Fruit fly (Drosophila melanogaster) whole organism, embryonic: ENCODE data around the gene VGlut.

Experiments used
- B-H1 ChIP-seq: fragments of 200-800 bp; sonication (Bioruptor generic); IDR thresholded peaks from 3 replicates; pipeline ENCODE4 v1.3.6; 2022; ENCODE audit warnings: missing biosample characterization, missing genetic modification characterization
- Bdp1 ChIP-seq: fragments of 200-800 bp; sonication (Bioruptor generic); optimal IDR thresholded peaks from 3 replicates; lab custom pipeline; 2016; ENCODE audit warnings: missing biosample characterization, missing genetic modification characterization
- CG10274 ChIP-seq: fragments of 200-800 bp; sonication (Bioruptor generic); optimal IDR thresholded peaks from 3 replicates; lab custom pipeline; 2017; ENCODE audit warnings: missing biosample characterization, mild to moderate bottlenecking, missing genetic modification characterization
- CG10543 ChIP-seq: fragments of 200-800 bp; sonication (Bioruptor generic); optimal IDR thresholded peaks from 3 replicates; lab custom pipeline; 2017; ENCODE audit warnings: missing biosample characterization, mild to moderate bottlenecking, missing genetic modification characterization, moderate library complexity
- CG12155 ChIP-seq: fragments of 200-800 bp; sonication (Bioruptor generic); optimal IDR thresholded peaks from 3 replicates; lab custom pipeline; 2016; ENCODE audit warnings: missing biosample characterization, missing genetic modification characterization
- CG13894 ChIP-seq: fragments of 200-800 bp; sonication (Bioruptor generic); optimal IDR thresholded peaks from 3 replicates; lab custom pipeline; 2018; ENCODE audit warnings: missing biosample characterization, mild to moderate bottlenecking, missing genetic modification characterization, moderate library complexity
- CG1647 ChIP-seq: fragments of 200-800 bp; sonication (Bioruptor generic); optimal IDR thresholded peaks from 3 replicates; lab custom pipeline; 2016; ENCODE audit warnings: missing biosample characterization, missing genetic modification characterization
- CG17186 ChIP-seq: fragments of 200-800 bp; sonication (Bioruptor generic); optimal IDR thresholded peaks from 3 replicates; lab custom pipeline; 2017; ENCODE audit warnings: missing biosample characterization, missing genetic modification reagents, missing genetic modification characterization
- CG17361 ChIP-seq: fragments of 200-800 bp; sonication (Bioruptor generic); IDR thresholded peaks from 3 replicates; pipeline ENCODE4 v1.3.6; 2022; ENCODE audit warnings: missing biosample characterization, missing genetic modification characterization
- CG17912 ChIP-seq: fragments of 200-800 bp; sonication (Bioruptor generic); optimal IDR thresholded peaks from 2 replicates; lab custom pipeline; 2018; ENCODE audit warnings: missing biosample characterization, mild to moderate bottlenecking, missing genetic modification characterization
- CG18599 ChIP-seq: fragments of 200-800 bp; sonication (Bioruptor generic); optimal IDR thresholded peaks from 3 replicates; lab custom pipeline; 2017; ENCODE audit warnings: missing biosample characterization, missing genetic modification characterization, mild to moderate bottlenecking, moderate library complexity, missing genetic modification reagents
- CG2129 ChIP-seq: fragments of 200-800 bp; sonication (Bioruptor generic); IDR thresholded peaks from 2 replicates; pipeline ENCODE4 v1.3.6; 2022; ENCODE audit warnings: missing biosample characterization, missing genetic modification characterization; ENCODE audit not compliant: partially characterized antibody
- CG30431 ChIP-seq: fragments of 200-800 bp; sonication (Bioruptor generic); optimal IDR thresholded peaks from 2 replicates; lab custom pipeline; 2017; ENCODE audit warnings: missing biosample characterization, missing genetic modification characterization
- CG32767 ChIP-seq: fragments of 200-800 bp; sonication (Bioruptor generic); IDR thresholded peaks from 2 replicates; pipeline ENCODE4 v1.3.6; 2022; ENCODE audit warnings: missing biosample characterization, missing genetic modification characterization
- CG32772 ChIP-seq: fragments of 200-800 bp; sonication (Bioruptor generic); IDR thresholded peaks from 2 replicates; pipeline ENCODE4 v1.3.6; 2022; ENCODE audit warnings: missing biosample characterization, missing genetic modification characterization
- CG3281 ChIP-seq: fragments of 200-800 bp; sonication (Bioruptor generic); optimal IDR thresholded peaks from 3 replicates; lab custom pipeline; 2017; ENCODE audit warnings: missing biosample characterization, mild to moderate bottlenecking, missing genetic modification characterization
- CG3995 ChIP-seq: fragments of 200-800 bp; sonication (Bioruptor generic); optimal IDR thresholded peaks from 3 replicates; lab custom pipeline; 2016; ENCODE audit warnings: missing biosample characterization, missing genetic modification characterization
- CG4360 ChIP-seq: fragments of 200-800 bp; sonication (Bioruptor generic); IDR thresholded peaks from 2 replicates; pipeline ENCODE4 v1.3.6; 2022; ENCODE audit warnings: missing biosample characterization, missing genetic modification characterization
- CG7963 ChIP-seq: fragments of 200-800 bp; sonication (Bioruptor generic); IDR thresholded peaks from 3 replicates; pipeline ENCODE4 v1.3.6; 2022; ENCODE audit warnings: missing biosample characterization, missing genetic modification characterization; ENCODE audit not compliant: partially characterized antibody
- CG8089 ChIP-seq: fragments of 200-800 bp; sonication (Bioruptor generic); optimal IDR thresholded peaks from 3 replicates; lab custom pipeline; 2016; ENCODE audit warnings: missing biosample characterization, missing genetic modification characterization
- CG8281 ChIP-seq: fragments of 200-800 bp; sonication (Bioruptor generic); optimal IDR thresholded peaks from 2 replicates; lab custom pipeline; 2018; ENCODE audit warnings: missing biosample characterization, mild to moderate bottlenecking, missing genetic modification characterization, moderate library complexity
- CG9817 ChIP-seq: fragments of 200-800 bp; sonication (Bioruptor generic); optimal IDR thresholded peaks from 2 replicates; lab custom pipeline; 2018; ENCODE audit warnings: missing biosample characterization, mild to moderate bottlenecking, missing genetic modification characterization, moderate library complexity
- D ChIP-seq, 2 experiments: fragments of 200-800 bp in 1 of 2; fragments of >200 bp in 1 of 2; sonication (Bioruptor generic) in 1 of 2; optimal IDR thresholded peaks; 2 replicates in 1 of 2; 3 replicates in 1 of 2; lab custom pipeline; 2017; ENCODE audit warnings: mild to moderate bottlenecking in 1 of 2, missing biosample characterization in 1 of 2, missing genetic modification characterization in 1 of 2, missing genetic modification reagents in 1 of 2
- D19B ChIP-seq: fragments of 200-800 bp; sonication (Bioruptor generic); optimal IDR thresholded peaks from 2 replicates; lab custom pipeline; 2017; ENCODE audit warnings: missing biosample characterization, mild to moderate bottlenecking, missing genetic modification characterization
- Dbx ChIP-seq: fragments of 200-800 bp; sonication (Bioruptor generic); IDR thresholded peaks from 3 replicates; pipeline ENCODE4 v1.3.6; 2022; ENCODE audit warnings: missing biosample characterization, missing genetic modification characterization
- Deaf1 ChIP-seq: fragments of 200-800 bp; optimal IDR thresholded peaks from 3 replicates; lab custom pipeline; 2019; ENCODE audit warnings: missing biosample characterization, mild to moderate bottlenecking, missing genetic modification characterization, moderate library complexity
- Dll ChIP-seq: fragments of 200-800 bp; sonication (Bioruptor generic); IDR thresholded peaks from 4 replicates; pipeline ENCODE4 v1.3.6; 2022; ENCODE audit warnings: missing biosample characterization, missing genetic modification characterization; ENCODE audit not compliant: partially characterized antibody
- Nf-YB ChIP-seq: fragments of 200-800 bp; sonication (Bioruptor generic); optimal IDR thresholded peaks from 3 replicates; lab custom pipeline; 2019; ENCODE audit warnings: missing biosample characterization, mild to moderate bottlenecking, missing genetic modification characterization, moderate library complexity
- Nf-YC ChIP-seq: fragments of 200-800 bp; optimal IDR thresholded peaks from 3 replicates; lab custom pipeline; 2019; ENCODE audit warnings: missing biosample characterization, mild to moderate bottlenecking, missing genetic modification characterization, moderate library complexity
- Trl ChIP-seq, 3 experiments: fragments of >200 bp in 2 of 3; fragments of 200-800 bp in 1 of 3; sonication (Bioruptor generic) in 1 of 3; optimal IDR thresholded peaks; 2 replicates in 1 of 3; 3 replicates in 2 of 3; lab custom pipeline; 2016 to 2017; ENCODE audit warnings: missing biosample characterization in 1 of 3, missing genetic modification characterization in 1 of 3
- bcd ChIP-seq: fragments of 200-800 bp; sonication (Bioruptor generic); optimal IDR thresholded peaks from 2 replicates; lab custom pipeline; 2017; ENCODE audit warnings: missing biosample characterization, mild to moderate bottlenecking, missing genetic modification characterization
- caup ChIP-seq: fragments of 200-800 bp; sonication (Bioruptor generic); optimal IDR thresholded peaks from 3 replicates; lab custom pipeline; 2017; ENCODE audit warnings: missing biosample characterization, mild to moderate bottlenecking, missing genetic modification characterization, moderate library complexity; ENCODE audit not compliant: severe bottlenecking
- cg ChIP-seq: fragments of 200-800 bp; sonication (Bioruptor generic); optimal IDR thresholded peaks from 3 replicates; lab custom pipeline; 2019; ENCODE audit warnings: missing biosample characterization, mild to moderate bottlenecking, missing genetic modification characterization, moderate library complexity
- croc ChIP-seq: fragments of 200-800 bp; sonication (Bioruptor generic); conservative IDR thresholded peaks from 3 replicates; pipeline ENCODE4 v1.3.6; 2022; ENCODE audit warnings: missing biosample characterization, missing genetic modification characterization
- exex ChIP-seq: fragments of 200-800 bp; sonication (Bioruptor generic); optimal IDR thresholded peaks from 4 replicates; lab custom pipeline; 2018; ENCODE audit warnings: missing biosample characterization, mild to moderate bottlenecking, missing genetic modification characterization, moderate library complexity
- mam ChIP-seq: fragments of 200-800 bp; sonication (Bioruptor generic); optimal IDR thresholded peaks from 3 replicates; lab custom pipeline; 2016; ENCODE audit warnings: missing biosample characterization, missing genetic modification characterization
- nom ChIP-seq: fragments of 200-800 bp; sonication (Bioruptor generic); optimal IDR thresholded peaks from 2 replicates; lab custom pipeline; 2017; ENCODE audit warnings: missing biosample characterization, missing genetic modification characterization, mild to moderate bottlenecking, moderate library complexity, missing genetic modification reagents
- org-1 ChIP-seq: fragments of 200-800 bp; sonication (Bioruptor generic); optimal IDR thresholded peaks from 2 replicates; lab custom pipeline; 2017; ENCODE audit warnings: missing biosample characterization, missing genetic modification characterization
- otp ChIP-seq: fragments of 200-800 bp; sonication (Bioruptor generic); IDR thresholded peaks from 3 replicates; pipeline ENCODE4, ENCODE4 v1.3.6; 2022; ENCODE audit warnings: missing biosample characterization, missing genetic modification characterization
- pan ChIP-seq, 4 experiments: fragments of >200 bp in 3 of 4; fragments of 200-800 bp in 1 of 4; sonication (Bioruptor generic) in 1 of 4; optimal IDR thresholded peaks in 3 of 4; IDR thresholded peaks in 1 of 4; 2 replicates each; pipeline versions ENCODE4 v1.3.6 to Lab custom; 2017 to 2022; ENCODE audit warnings: missing biosample characterization in 2 of 4, missing genetic modification characterization in 2 of 4, mixed read lengths in 1 of 4
- repo ChIP-seq: fragments of 200-800 bp; sonication (Bioruptor generic); optimal IDR thresholded peaks from 2 replicates; lab custom pipeline; 2016; ENCODE audit warnings: missing biosample characterization, missing genetic modification characterization
- rib ChIP-seq: fragments of 200-800 bp; sonication (Bioruptor generic); IDR thresholded peaks from 2 replicates; pipeline ENCODE4 v1.3.6; 2022; ENCODE audit warnings: missing biosample characterization, missing genetic modification characterization
- sens ChIP-seq: fragments of 200-800 bp; sonication (Bioruptor generic); peaks from one replicate; lab custom pipeline; 2016; ENCODE audit warnings: missing biosample characterization, missing genetic modification characterization
- slp2 ChIP-seq: fragments of 200-800 bp; sonication (Bioruptor generic); optimal IDR thresholded peaks from 2 replicates; lab custom pipeline; 2016; ENCODE audit warnings: missing biosample characterization, missing genetic modification characterization
- twi ChIP-seq: fragments of 200-800 bp; optimal IDR thresholded peaks from 2 replicates; lab custom pipeline; 2019; ENCODE audit warnings: missing biosample characterization, mild to moderate bottlenecking, missing genetic modification characterization, moderate library complexity
- wek ChIP-seq: fragments of 200-800 bp; sonication (Bioruptor generic); optimal IDR thresholded peaks from 3 replicates; lab custom pipeline; 2018; ENCODE audit warnings: missing biosample characterization, mild to moderate bottlenecking, missing genetic modification characterization, moderate library complexity
- z ChIP-seq: fragments of 200-800 bp; sonication (Bioruptor generic); IDR thresholded peaks from 3 replicates; pipeline ENCODE4 v1.3.6; 2022; ENCODE audit warnings: missing biosample characterization, missing genetic modification characterization
- zen ChIP-seq: fragments of 200-800 bp; sonication (Bioruptor generic); optimal IDR thresholded peaks from 3 replicates; lab custom pipeline; 2018; ENCODE audit warnings: missing biosample characterization, mild to moderate bottlenecking, missing genetic modification characterization, moderate library complexity

Gene VGlut

dm6 chr2L:2448514-2448913, 48.4 kb downstream of the VGlut start:
- TF ChIP-seq nom (GFP tag; lab: Kevin White, UChicago) (peak; percentile 18), Deaf1 (peak; percentile 25), Nf-YB (peak; percentile 94), CG3995 (GFP tag; lab: Kevin White, UChicago) (no peak), B-H1 (GFP tag; lab: Robert Waterston, UW) (no peak), exex (tag; lab: Kevin White, UChicago) (no peak), z (GFP tag; lab: Robert Waterston, UW) (peak; percentile 81), cg (GFP tag; lab: Kevin White, UChicago) (peak; percentile 73), Trl (optimal IDR thresholded peaks at IDR 0.05; lab: Kevin White, UChicago) (peak in 1 of 2 experiments; percentile 2), Trl (GFP tag; optimal IDR thresholded peaks at IDR 0.05; lab: Kevin White, UChicago) (no peak), CG30431 (GFP tag; lab: Kevin White, UChicago) (no peak), Nf-YC (peak; percentile 87)

- TF ChIP-seq wek (GFP tag; lab: Kevin White, UChicago), result no peak
- no peak for TF ChIP-seq CG10543
- no peak for TF ChIP-seq bcd (GFP tag; lab: Kevin White, UChicago)
- no peak for TF ChIP-seq org-1 (GFP tag; lab: Kevin White, UChicago)
- TF ChIP-seq CG3281 (GFP tag; lab: Kevin White, UChicago), result no peak
- peak; percentile 2 for TF ChIP-seq twi (tag; lab: Kevin White, UChicago)
- no peak for TF ChIP-seq CG17361 (GFP tag; lab: Robert Waterston, UW)
- no peak for TF ChIP-seq CG13894 (tag; lab: Kevin White, UChicago)
- TF ChIP-seq Bdp1, result no peak
- peak; percentile 80 for TF ChIP-seq z (GFP tag; lab: Robert Waterston, UW)
- peak; percentile 47 for TF ChIP-seq D (optimal IDR thresholded peaks at IDR 0.05; lab: Kevin White, UChicago)
- no peak for TF ChIP-seq D (GFP tag; optimal IDR thresholded peaks at IDR 0.05; lab: Kevin White, UChicago)
- no peak for TF ChIP-seq mam (GFP tag; lab: Kevin White, UChicago)
- no peak for TF ChIP-seq CG2129
- TF ChIP-seq pan (optimal IDR thresholded peaks at IDR 0.05; lab: Kevin White, UChicago), result no peak
- no peak for TF ChIP-seq pan (GFP tag; optimal IDR thresholded peaks at IDR 0.05 in 1 of 2, IDR thresholded peaks at IDR 0.05 in 1 of 2)
- TF ChIP-seq CG7963, result no peak
- TF ChIP-seq CG30431 (GFP tag; lab: Kevin White, UChicago), result no peak
- TF ChIP-seq CG8089 (GFP tag; lab: Kevin White, UChicago), result no peak
- no peak for TF ChIP-seq CG8281 (tag; lab: Kevin White, UChicago)
- TF ChIP-seq CG9817, result no peak
- no peak for TF ChIP-seq D19B (GFP tag; lab: Kevin White, UChicago)
- no peak for TF ChIP-seq repo (GFP tag; lab: Kevin White, UChicago)
- no peak for TF ChIP-seq CG12155 (GFP tag; lab: Kevin White, UChicago)
- TF ChIP-seq Dll (GFP tag; lab: Robert Waterston, UW), result no peak
- TF ChIP-seq CG10274 (GFP tag; lab: Kevin White, UChicago), result no peak
- peak; percentile 61 for TF ChIP-seq CG4360
- TF ChIP-seq caup (GFP tag; lab: Kevin White, UChicago), result no peak
- no peak for TF ChIP-seq rib (GFP tag; lab: Robert Waterston, UW)
- TF ChIP-seq sens (GFP tag; lab: Kevin White, UChicago), result no peak
- peak; percentile 66 for TF ChIP-seq zen (tag; lab: Kevin White, UChicago)
- no peak for TF ChIP-seq croc (GFP tag; lab: Robert Waterston, UW)
- TF ChIP-seq CG17186 (GFP tag; lab: Kevin White, UChicago), result no peak
- no peak for TF ChIP-seq slp2
- TF ChIP-seq Dbx (GFP tag; lab: Robert Waterston, UW), result no peak
- no peak for TF ChIP-seq CG32767 (GFP tag; lab: Robert Waterston, UW)
- no peak for TF ChIP-seq otp (GFP tag; lab: Robert Waterston, UW)
- TF ChIP-seq CG32772 (GFP tag; lab: Robert Waterston, UW), result no peak
- TF ChIP-seq CG18599, result no peak
- TF ChIP-seq CG1647 (GFP tag; lab: Kevin White, UChicago), result no peak
- TF ChIP-seq CG17912 (GFP tag; lab: Kevin White, UChicago), result no peak
Observed at dm6 chr2L:2449665-2450064, 49.6 kb downstream of the VGlut start.
